Worm (Caenorhabditis elegans) whole organism, L2 larva: Measurements from ENCODE around the gene rpl-6.

Experiments
- C34F6.9 ChIP-seq: fragments of 150-350 bp; optimal IDR thresholded peaks from 2 replicates; lab custom pipeline; 2014; ENCODE audit warnings: missing biosample characterization, missing genetic modification characterization
- F13H6.1 ChIP-seq: sonication (generic microtip); optimal IDR thresholded peaks from 2 replicates; lab custom pipeline; 2016; ENCODE audit warnings: missing genetic modification characterization, missing compliant biosample characterization
- R02D3.7 ChIP-seq: fragments of 150-350 bp; optimal IDR thresholded peaks from 2 replicates; lab custom pipeline; 2014; ENCODE audit warnings: missing biosample characterization, missing genetic modification characterization
- ZK546.5 ChIP-seq: sonication (generic microtip); optimal IDR thresholded peaks from 2 replicates; lab custom pipeline; 2017; ENCODE audit warnings: missing biosample characterization, missing genetic modification characterization
- aly-2 ChIP-seq: fragments of 150-350 bp; optimal IDR thresholded peaks from 2 replicates; lab custom pipeline; 2014; ENCODE audit warnings: missing biosample characterization, missing genetic modification characterization
- ama-1 ChIP-seq: fragments of 150-350 bp; optimal IDR thresholded peaks from 2 replicates; lab custom pipeline; 2018; ENCODE audit warnings: inconsistent platforms
- blmp-1 ChIP-seq: sonication (generic microtip); optimal IDR thresholded peaks from 2 replicates; lab custom pipeline; 2017; ENCODE audit warnings: missing genetic modification characterization, mild to moderate bottlenecking, missing compliant biosample characterization, antibody characterized with exemption, moderate library complexity; ENCODE audit not compliant: insufficient read depth
- ceh-82 ChIP-seq: fragments of 150-350 bp; optimal IDR thresholded peaks from 2 replicates; lab custom pipeline; 2014; ENCODE audit warnings: missing biosample characterization, missing genetic modification characterization
- egl-27 ChIP-seq: sonication (generic microtip); optimal IDR thresholded peaks from 3 replicates; lab custom pipeline; 2017; ENCODE audit warnings: missing biosample characterization, missing genetic modification reagents, missing genetic modification characterization
- elt-3 ChIP-seq: sonication (generic microtip); optimal IDR thresholded peaks from 2 replicates; lab custom pipeline; 2017; ENCODE audit warnings: missing biosample characterization, missing genetic modification characterization
- lin-11 ChIP-seq: fragments of 150-350 bp; sonication (generic microtip); optimal IDR thresholded peaks from 2 replicates; lab custom pipeline; 2014; ENCODE audit warnings: missing biosample characterization, missing genetic modification characterization, inconsistent platforms, mixed read lengths
- lin-13 ChIP-seq: fragments of 150-350 bp; optimal IDR thresholded peaks from 2 replicates; lab custom pipeline; 2014; ENCODE audit warnings: missing biosample characterization, missing genetic modification reagents, missing genetic modification characterization
- lsy-2 ChIP-seq, 2 experiments: fragments of 150-350 bp in 1 of 2; sonication (generic microtip) in 1 of 2; optimal IDR thresholded peaks; 2 replicates each; lab custom pipeline; 2014 to 2017; ENCODE audit warnings: missing biosample characterization in 2 of 2, missing genetic modification characterization in 2 of 2
- mab-5 ChIP-seq: fragments of 150-350 bp; optimal IDR thresholded peaks from 2 replicates; lab custom pipeline; 2014; ENCODE audit warnings: missing biosample characterization, missing genetic modification characterization
- mbf-1 ChIP-seq: sonication (generic microtip); optimal IDR thresholded peaks from 2 replicates; lab custom pipeline; 2017; ENCODE audit warnings: missing biosample characterization, missing genetic modification characterization
- mdl-1 ChIP-seq, 2 experiments: fragments of 150-350 bp in 1 of 2; sonication (generic microtip) in 1 of 2; optimal IDR thresholded peaks; 2 replicates each; lab custom pipeline; 2017; ENCODE audit warnings: missing biosample characterization in 2 of 2, missing genetic modification characterization in 2 of 2
- nhr-11 ChIP-seq: fragments of 150-350 bp; optimal IDR thresholded peaks from 2 replicates; lab custom pipeline; 2014; ENCODE audit warnings: missing biosample characterization, missing genetic modification characterization
- nhr-12 ChIP-seq: fragments of 150-350 bp; optimal IDR thresholded peaks from 2 replicates; lab custom pipeline; 2014; ENCODE audit warnings: missing biosample characterization, missing genetic modification characterization
- nhr-129 ChIP-seq: fragments of 150-350 bp; optimal IDR thresholded peaks from 2 replicates; lab custom pipeline; 2014; ENCODE audit warnings: missing biosample characterization, missing genetic modification characterization
- nhr-21 ChIP-seq: fragments of 150-350 bp; optimal IDR thresholded peaks from 2 replicates; lab custom pipeline; 2014; ENCODE audit warnings: missing biosample characterization, missing genetic modification characterization
- nhr-23 ChIP-seq: fragments of 150-350 bp; optimal IDR thresholded peaks from 2 replicates; lab custom pipeline; 2014; ENCODE audit warnings: missing biosample characterization, missing genetic modification reagents, missing genetic modification characterization
- nhr-237 ChIP-seq: fragments of 150-350 bp; optimal IDR thresholded peaks from 2 replicates; lab custom pipeline; 2014; ENCODE audit warnings: missing biosample characterization, missing genetic modification characterization
- nhr-6 ChIP-seq: fragments of 150-350 bp; optimal IDR thresholded peaks from 2 replicates; lab custom pipeline; 2014; ENCODE audit warnings: missing biosample characterization, missing genetic modification characterization
- peb-1 ChIP-seq: fragments of 150-350 bp; optimal IDR thresholded peaks from 2 replicates; lab custom pipeline; 2014; ENCODE audit warnings: missing biosample characterization, missing genetic modification characterization
- sem-4 ChIP-seq: fragments of 150-350 bp; optimal IDR thresholded peaks from 2 replicates; lab custom pipeline; 2014; ENCODE audit warnings: missing biosample characterization, missing genetic modification reagents, missing genetic modification characterization
- skn-1 ChIP-seq: sonication (generic microtip); optimal IDR thresholded peaks from 2 replicates; lab custom pipeline; 2017; ENCODE audit warnings: missing biosample characterization, missing genetic modification characterization
- sma-3 ChIP-seq: sonication (generic microtip); optimal IDR thresholded peaks from 2 replicates; lab custom pipeline; 2016; ENCODE audit warnings: missing genetic modification reagents, missing genetic modification characterization, missing compliant biosample characterization
- sma-9 ChIP-seq, 2 experiments: fragments of 150-350 bp in 1 of 2; sonication (generic microtip) in 1 of 2; optimal IDR thresholded peaks; 2 replicates each; lab custom pipeline; 2014 to 2016; ENCODE audit warnings: missing genetic modification characterization in 2 of 2, mild to moderate bottlenecking in 1 of 2, missing biosample characterization in 1 of 2, missing compliant biosample characterization in 1 of 2, missing genetic modification reagents in 1 of 2, moderate library complexity in 1 of 2
- unc-39 ChIP-seq: fragments of 150-350 bp; optimal IDR thresholded peaks from 2 replicates; lab custom pipeline; 2014; ENCODE audit warnings: missing biosample characterization, missing genetic modification characterization
- unc-55 ChIP-seq: fragments of 150-350 bp; sonication (generic microtip); optimal IDR thresholded peaks from 3 replicates; lab custom pipeline; 2014; ENCODE audit warnings: missing biosample characterization, missing genetic modification reagents, missing genetic modification characterization
- unc-62 ChIP-seq: fragments of 150-350 bp; optimal IDR thresholded peaks from 2 replicates; lab custom pipeline; 2014; ENCODE audit warnings: missing biosample characterization, missing genetic modification reagents, missing genetic modification characterization
- ztf-1 ChIP-seq: fragments of 200-800 bp; sonication (Bioruptor generic); conservative IDR thresholded peaks from 2 replicates; pipeline ENCODE4 v1.3.6; 2022; ENCODE audit warnings: missing genetic modification characterization, missing compliant biosample characterization
- ztf-11 ChIP-seq: sonication (generic microtip); optimal IDR thresholded peaks from 2 replicates; lab custom pipeline; 2017; ENCODE audit warnings: missing biosample characterization, missing genetic modification characterization
- ztf-4 ChIP-seq: fragments of 150-350 bp; optimal IDR thresholded peaks from 2 replicates; lab custom pipeline; 2014; ENCODE audit warnings: missing biosample characterization, missing genetic modification characterization

rpl-6 gene

ce11 chrIII:7215532-7215931 lies 7.3 kb downstream of the rpl-6 start:
- TF ChIP-seq nhr-129 (tag; lab: Kevin White, UChicago): peak; percentile 55
- peak; percentile 13 for TF ChIP-seq F13H6.1 (tag; lab: Kevin White, UChicago)
- TF ChIP-seq sma-9 (GFP tag; optimal IDR thresholded peaks at IDR 0.05; lab: Kevin White, UChicago): peak; percentile 19
- TF ChIP-seq sma-9 (tag; optimal IDR thresholded peaks at IDR 0.05; lab: Kevin White, UChicago): no peak
- TF ChIP-seq lsy-2 (tag; optimal IDR thresholded peaks at IDR 0.05; lab: Kevin White, UChicago): peak in 1 of 2 experiments; percentile 16
- no peak for TF ChIP-seq skn-1 (tag; lab: Kevin White, UChicago)

ce11 chrIII:7216226-7216625 lies 8.0 kb downstream of the rpl-6 start, which contains the start of gene R151.1:
R151.1 (plus strand) TSS chrIII:7216526.
- TF ChIP-seq sma-3 (GFP tag; lab: Kevin White, UChicago) (no peak), ama-1 (lab: Kevin White, UChicago) (no peak), F13H6.1 (tag; lab: Kevin White, UChicago) (no peak), lsy-2 (tag; optimal IDR thresholded peaks at IDR 0.05; lab: Kevin White, UChicago) (no peak), nhr-23 (tag; lab: Kevin White, UChicago) (no peak), ceh-82 (tag; lab: Kevin White, UChicago) (no peak), elt-3 (tag; lab: Kevin White, UChicago) (no peak), ztf-11 (tag; lab: Kevin White, UChicago) (no peak)
- TF ChIP-seq, all 48 proteins: peak for 0

ce11 chrIII:7216924-7217521 lies 8.8 kb downstream of the rpl-6 start:
- TF ChIP-seq sem-4 (tag; lab: Kevin White, UChicago) (peak; percentile 54), nhr-129 (tag; lab: Kevin White, UChicago) (peak; percentile 84), sma-9 (GFP tag; optimal IDR thresholded peaks at IDR 0.05; lab: Kevin White, UChicago) (peak; percentile 77), sma-9 (tag; optimal IDR thresholded peaks at IDR 0.05; lab: Kevin White, UChicago) (no peak), nhr-11 (tag; lab: Kevin White, UChicago) (no peak), mab-5 (tag; lab: Kevin White, UChicago) (peak; percentile 70), elt-3 (tag; lab: Kevin White, UChicago) (no peak), nhr-6 (no peak), ztf-11 (tag; lab: Kevin White, UChicago) (no peak), nhr-21 (tag; lab: Kevin White, UChicago) (no peak), mbf-1 (no peak), lin-13 (GFP tag; lab: Kevin White, UChicago) (peak; percentile 54), unc-62 (GFP tag; lab: Kevin White, UChicago) (peak; percentile 37), blmp-1 (tag; lab: Kevin White, UChicago) (no peak), F13H6.1 (tag; lab: Kevin White, UChicago) (peak; percentile 85), nhr-237 (no peak), ztf-4 (tag; lab: Kevin White, UChicago) (peak; percentile 24), lsy-2 (tag; optimal IDR thresholded peaks at IDR 0.05; lab: Kevin White, UChicago) (peak in 1 of 2 experiments; percentile 68), ama-1 (lab: Kevin White, UChicago) (no peak), R02D3.7 (tag; lab: Kevin White, UChicago) (no peak), C34F6.9 (tag; lab: Kevin White, UChicago) (peak; percentile 66), ztf-1 (GFP tag; lab: Robert Waterston, UW) (no peak), unc-55 (GFP tag; lab: Kevin White, UChicago) (no peak), mdl-1 (tag; optimal IDR thresholded peaks at IDR 0.05; lab: Kevin White, UChicago) (no peak), ZK546.5 (no peak), egl-27 (tag; lab: Kevin White, UChicago) (no peak), nhr-23 (tag; lab: Kevin White, UChicago) (no peak)

- TF ChIP-seq lsy-2 (tag; optimal IDR thresholded peaks at IDR 0.05; lab: Kevin White, UChicago): peak in 1 of 2 experiments; percentile 40
- TF ChIP-seq F13H6.1 (tag; lab: Kevin White, UChicago): no peak
- TF ChIP-seq, all 48 proteins: peak for 1
These were observed 12.9 kb downstream of the rpl-6 start for ce11 chrIII:7221103-7221502.

- TF ChIP-seq R02D3.7 (tag; lab: Kevin White, UChicago) (no peak), aly-2 (tag; lab: Kevin White, UChicago) (no peak), peb-1 (no peak), unc-39 (tag; lab: Kevin White, UChicago) (no peak), C34F6.9 (tag; lab: Kevin White, UChicago) (no peak), nhr-12 (tag; lab: Kevin White, UChicago) (no peak), lin-11 (tag; lab: Kevin White, UChicago) (no peak), sem-4 (tag; lab: Kevin White, UChicago) (no peak), lsy-2 (tag; optimal IDR thresholded peaks at IDR 0.05; lab: Kevin White, UChicago) (no peak)
These were observed 14.8 kb downstream of the rpl-6 start, which contains the start of gene der-2 for ce11 chrIII:7223029-7223428. der-2 (minus strand) TSS chrIII:7223129.
